Worm (Caenorhabditis elegans): Measurements from ENCODE around the gene puf-6.

Gene puf-6

DNA sequence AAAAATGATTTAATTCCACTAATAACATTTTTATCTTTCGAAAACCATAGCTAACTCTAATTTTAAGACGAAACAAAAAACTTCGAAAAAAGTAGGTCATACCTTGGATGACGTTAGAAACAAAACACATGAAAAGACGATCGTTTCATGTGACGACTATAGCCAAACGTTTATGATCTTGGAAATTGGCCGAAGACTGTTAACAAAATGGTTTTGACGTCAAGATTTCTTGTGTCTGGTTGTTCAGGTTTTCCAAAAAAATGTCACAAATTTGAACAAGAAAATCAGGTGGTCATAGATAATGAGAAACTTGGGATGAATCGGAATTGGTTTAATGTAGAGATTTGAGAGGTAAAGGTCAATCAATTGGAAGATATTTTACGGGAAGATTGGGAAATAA, 40.0 kb downstream of the puf-6 start:
- TF ChIP-seq aly-2 (tag; optimal IDR thresholded peaks at IDR 0.05) (no peak), unc-130 (tag; optimal IDR thresholded peaks at IDR 0.05) (no peak), nhr-19 (GFP tag; conservative IDR thresholded peaks at IDR 0.05) (no peak), mdl-1 (tag; optimal IDR thresholded peaks at IDR 0.05) (peak in 1 of 2 experiments; percentile 3), efl-1 (optimal IDR thresholded peaks at IDR 0.05) (no peak), efl-1 (GFP tag; optimal IDR thresholded peaks at IDR 0.05 in 1 of 2) (peak in 1 of 2 experiments; percentile 94), elt-3 (tag; optimal IDR thresholded peaks at IDR 0.05) (peak in 1 of 6 experiments; percentile 48), mef-2 (tag; optimal IDR thresholded peaks at IDR 0.05) (no peak), sptf-1 (tag; optimal IDR thresholded peaks at IDR 0.05) (no peak), ceh-8 (GFP tag; optimal IDR thresholded peaks at IDR 0.05) (no peak), fkh-10 (GFP tag; optimal IDR thresholded peaks at IDR 0.05) (no peak), nhr-20 (tag; optimal IDR thresholded peaks at IDR 0.05) (peak; percentile 27), nhr-85 (tag) (peak; percentile 66), hlh-4 (tag; optimal IDR thresholded peaks at IDR 0.05) (no peak), dsc-1 (tag; optimal IDR thresholded peaks at IDR 0.05) (no peak), ceh-88 (GFP tag; IDR thresholded peaks at IDR 0.05) (no peak), blmp-1 (tag; optimal IDR thresholded peaks at IDR 0.05) (peak; percentile 52), F16B12.6 (tag; optimal IDR thresholded peaks at IDR 0.05) (no peak), sox-4 (tag; optimal IDR thresholded peaks at IDR 0.05) (no peak), skn-1 (tag; optimal IDR thresholded peaks at IDR 0.05) (no peak), aha-1 (tag; optimal IDR thresholded peaks at IDR 0.05) (no peak)

DNA sequence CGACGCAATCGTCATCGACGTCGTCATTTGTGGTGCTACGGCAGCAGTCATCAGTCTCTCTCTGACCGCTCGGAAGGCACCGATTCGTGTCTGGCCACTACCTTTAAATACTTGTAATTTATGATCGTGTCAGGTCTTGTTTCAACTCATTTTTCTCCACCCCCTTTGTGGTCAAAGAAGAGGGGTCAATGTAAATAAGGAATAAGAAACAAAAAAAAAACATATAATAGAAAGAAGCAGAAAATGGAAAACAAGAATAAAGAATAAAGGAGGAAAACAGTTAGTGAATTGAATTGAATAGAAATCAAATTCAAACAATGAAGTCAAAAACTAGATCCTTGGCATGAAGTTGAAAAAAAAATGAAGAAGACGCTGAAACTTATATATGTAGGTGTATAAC, 42.5 kb downstream of the puf-6 start, which contains the start of gene Y38F1A.8:
Y38F1A.8 (minus strand) TSS at position 101 of the 400 bp plus-strand sequence.
- no peak for TF ChIP-seq dsc-1 (tag; optimal IDR thresholded peaks at IDR 0.05)
- no peak for TF ChIP-seq nhr-19 (GFP tag; conservative IDR thresholded peaks at IDR 0.05)
- TF ChIP-seq efl-1 (optimal IDR thresholded peaks at IDR 0.05), result no peak
- TF ChIP-seq efl-1 (GFP tag; optimal IDR thresholded peaks at IDR 0.05 in 1 of 2), result no peak
- TF ChIP-seq ces-1 (GFP tag; optimal IDR thresholded peaks at IDR 0.05), result no peak
- no peak for TF ChIP-seq mep-1 (tag; optimal IDR thresholded peaks at IDR 0.05)
- no peak for TF ChIP-seq mab-9 (GFP tag; IDR thresholded peaks at IDR 0.05)
- TF ChIP-seq ceh-82 (tag; optimal IDR thresholded peaks at IDR 0.05), result no peak
- peak; percentile 26 for TF ChIP-seq nhr-85 (tag)

DNA sequence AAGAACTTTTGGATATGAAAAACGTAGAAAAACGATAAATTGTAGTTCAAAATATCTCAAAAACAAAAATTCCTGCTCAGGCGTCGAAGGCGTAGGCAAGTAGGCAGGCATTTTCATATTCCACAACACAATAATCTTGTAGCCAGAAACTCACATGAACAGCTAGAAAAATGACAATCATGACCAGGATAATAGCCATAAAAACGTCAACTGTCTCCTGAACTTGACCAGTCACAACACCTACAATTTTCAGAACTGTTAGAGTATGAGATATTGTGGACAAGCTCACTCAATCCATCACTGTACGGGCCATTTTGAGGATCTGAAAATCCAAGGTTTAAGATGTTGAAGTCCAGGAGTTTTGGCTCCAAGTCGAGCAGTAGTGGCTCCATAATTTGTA, 45.8 kb downstream of the puf-6 start, which contains the start of gene Y38F1A.7:
Y38F1A.7 (minus strand) TSS at position 392 of the 400 bp plus-strand sequence.
- TF ChIP-seq nhr-20 (tag; optimal IDR thresholded peaks at IDR 0.05) (no peak), ceh-8 (GFP tag; optimal IDR thresholded peaks at IDR 0.05) (no peak), lin-15B (tag; optimal IDR thresholded peaks at IDR 0.05) (no peak), alr-1 (tag; optimal IDR thresholded peaks at IDR 0.05; ENCODE audit: borderline replicate concordance) (no peak), F16B12.6 (tag; optimal IDR thresholded peaks at IDR 0.05) (no peak), egl-13 (tag; optimal IDR thresholded peaks at IDR 0.05) (no peak), xbp-1 (tag; optimal IDR thresholded peaks at IDR 0.05) (no peak), lin-13 (GFP tag; optimal IDR thresholded peaks at IDR 0.05) (no peak), egl-27 (tag; optimal IDR thresholded peaks at IDR 0.05) (no peak), pqm-1 (tag; optimal IDR thresholded peaks at IDR 0.05) (no peak), hlh-4 (tag; optimal IDR thresholded peaks at IDR 0.05) (no peak), nhr-12 (tag; optimal IDR thresholded peaks at IDR 0.05) (no peak)

DNA sequence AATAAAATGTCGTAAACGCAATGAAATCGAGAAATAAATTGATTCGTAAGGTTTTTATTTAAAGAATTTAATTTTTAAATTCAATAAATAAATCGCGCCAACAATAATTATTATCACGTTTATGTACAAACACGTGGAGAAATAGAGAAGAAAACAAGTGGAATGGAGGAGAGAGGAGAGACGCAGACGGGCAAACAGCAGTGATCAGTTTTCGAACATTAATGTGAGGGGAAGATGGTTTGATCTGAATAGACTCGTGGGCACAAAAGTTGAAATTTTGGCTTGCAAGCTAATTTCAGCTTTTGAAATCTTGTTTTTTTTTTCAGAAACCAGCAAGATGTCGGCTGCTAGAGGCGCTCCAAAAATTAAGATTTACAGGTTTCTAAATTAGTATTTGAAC, 47.0 kb downstream of the puf-6 start, which contains the start of gene hphd-1:
hphd-1 (minus strand) TSS at position 323 of the 400 bp plus-strand sequence.
- peak; percentile 72 for TF ChIP-seq nhr-90 (tag; optimal IDR thresholded peaks at IDR 0.05; ENCODE audit: poor library complexity)
- TF ChIP-seq nhr-84 (tag; optimal IDR thresholded peaks at IDR 0.05), result no peak
- TF ChIP-seq unc-62 (GFP tag; optimal IDR thresholded peaks at IDR 0.05), result no peak
- TF ChIP-seq skn-1 (tag; optimal IDR thresholded peaks at IDR 0.05), result no peak
- peak; percentile 81 for TF ChIP-seq snu-23 (GFP tag; optimal IDR thresholded peaks at IDR 0.05)
- peak in 2 of 6 experiments; percentile 50 to 71 for TF ChIP-seq elt-3 (tag; optimal IDR thresholded peaks at IDR 0.05)
- no peak for TF ChIP-seq irx-1 (tag; optimal IDR thresholded peaks at IDR 0.05)
- no peak for TF ChIP-seq sup-37 (GFP tag; optimal IDR thresholded peaks at IDR 0.05)
- no peak for TF ChIP-seq ets-5 (GFP tag; IDR thresholded peaks at IDR 0.05)
- TF ChIP-seq aly-2 (tag; optimal IDR thresholded peaks at IDR 0.05), result no peak
- no peak for TF ChIP-seq jun-1 (tag; optimal IDR thresholded peaks at IDR 0.05)
- TF ChIP-seq egl-27 (tag; optimal IDR thresholded peaks at IDR 0.05), result no peak
- peak; percentile 90 for TF ChIP-seq nhr-71 (tag; optimal IDR thresholded peaks at IDR 0.05)
- no peak for TF ChIP-seq fkh-8 (tag; optimal IDR thresholded peaks at IDR 0.05)
- peak; percentile 73 for TF ChIP-seq nhr-20 (tag; optimal IDR thresholded peaks at IDR 0.05)
- no peak for TF ChIP-seq zag-1 (tag; optimal IDR thresholded peaks at IDR 0.05)
- no peak for TF ChIP-seq hlh-4 (tag; optimal IDR thresholded peaks at IDR 0.05)
- TF ChIP-seq xbp-1 (tag; optimal IDR thresholded peaks at IDR 0.05), result no peak
- no peak for TF ChIP-seq tlp-1 (tag; optimal IDR thresholded peaks at IDR 0.05)
- no peak for TF ChIP-seq vab-15 (tag; optimal IDR thresholded peaks at IDR 0.05)
- TF ChIP-seq pax-3 (tag; optimal IDR thresholded peaks at IDR 0.05), result no peak
- peak in 2 of 3 experiments; percentile 4 to 14 for TF ChIP-seq dpl-1 (GFP tag; optimal IDR thresholded peaks at IDR 0.05)
